Fruit fly (Drosophila melanogaster) whole organism, embryonic: ENCODE measurements around the gene lark.
A peak's percentile ranks its signal among the peaks of the same experiment; 100 is the strongest.

ENCODE experiments used
- CG10147 ChIP-seq: fragments of 200-800 bp; sonication (Bioruptor generic); optimal IDR thresholded peaks from 2 replicates; lab custom pipeline; 2019; ENCODE audit warnings: missing biosample characterization, mild to moderate bottlenecking, missing genetic modification characterization, moderate library complexity
- CG10321 ChIP-seq: fragments of 200-800 bp; sonication (Bioruptor generic); IDR thresholded peaks from 2 replicates; pipeline ENCODE4 v1.3.6; 2022; ENCODE audit warnings: missing biosample characterization, missing genetic modification characterization
- CG10543 ChIP-seq: fragments of 200-800 bp; sonication (Bioruptor generic); optimal IDR thresholded peaks from 3 replicates; lab custom pipeline; 2017; ENCODE audit warnings: missing biosample characterization, mild to moderate bottlenecking, missing genetic modification characterization, moderate library complexity
- CG14441 ChIP-seq: fragments of 200-800 bp; sonication (Bioruptor generic); IDR thresholded peaks from 2 replicates; pipeline ENCODE4 v1.3.6; 2022; ENCODE audit warnings: missing biosample characterization, missing genetic modification characterization
- CG1602 ChIP-seq: fragments of 200-800 bp; sonication (Bioruptor generic); optimal IDR thresholded peaks from 3 replicates; lab custom pipeline; 2016; ENCODE audit warnings: missing biosample characterization, missing genetic modification characterization
- CG1603 ChIP-seq: fragments of 200-800 bp; sonication (Bioruptor generic); optimal IDR thresholded peaks from 2 replicates; lab custom pipeline; 2019; ENCODE audit warnings: missing biosample characterization, mild to moderate bottlenecking, missing genetic modification characterization, moderate library complexity
- CG17359 ChIP-seq: fragments of 200-800 bp; sonication (Bioruptor generic); optimal IDR thresholded peaks from 3 replicates; lab custom pipeline; 2018; ENCODE audit warnings: missing biosample characterization, mild to moderate bottlenecking, missing genetic modification characterization, moderate library complexity
- CG17829 ChIP-seq: fragments of 200-800 bp; optimal IDR thresholded peaks from 2 replicates; lab custom pipeline; 2019; ENCODE audit warnings: missing biosample characterization, mild to moderate bottlenecking, missing genetic modification characterization, moderate library complexity
- CG18476 ChIP-seq: fragments of 200-800 bp; sonication (Bioruptor generic); optimal IDR thresholded peaks from 2 replicates; lab custom pipeline; 2016; ENCODE audit warnings: missing biosample characterization, mild to moderate bottlenecking, missing genetic modification characterization
- CG31365 ChIP-seq: fragments of 200-800 bp; sonication (Bioruptor generic); optimal IDR thresholded peaks from 2 replicates; lab custom pipeline; 2018; ENCODE audit warnings: missing biosample characterization, mild to moderate bottlenecking, missing genetic modification characterization
- CG32772 ChIP-seq: fragments of 200-800 bp; sonication (Bioruptor generic); IDR thresholded peaks from 2 replicates; pipeline ENCODE4 v1.3.6; 2022; ENCODE audit warnings: missing biosample characterization, missing genetic modification characterization
- CG3281 ChIP-seq: fragments of 200-800 bp; sonication (Bioruptor generic); optimal IDR thresholded peaks from 3 replicates; lab custom pipeline; 2017; ENCODE audit warnings: missing biosample characterization, mild to moderate bottlenecking, missing genetic modification characterization
- CG3407 ChIP-seq: fragments of 200-800 bp; sonication (Bioruptor generic); optimal IDR thresholded peaks from 2 replicates; lab custom pipeline; 2018; ENCODE audit warnings: missing biosample characterization, mild to moderate bottlenecking, missing genetic modification characterization
- CG34422 ChIP-seq: fragments of 200-800 bp; sonication (Bioruptor generic); IDR thresholded peaks from 3 replicates; pipeline ENCODE4 v1.3.6; 2022; ENCODE audit warnings: missing biosample characterization, missing genetic modification characterization
- CG42726 ChIP-seq: fragments of 200-800 bp; sonication (Bioruptor generic); IDR thresholded peaks from 2 replicates; pipeline ENCODE4 v1.3.6; 2022; ENCODE audit warnings: missing biosample characterization, missing genetic modification characterization; ENCODE audit not compliant: partially characterized antibody
- CG4617 ChIP-seq: fragments of 200-800 bp; sonication (Bioruptor generic); optimal IDR thresholded peaks from 3 replicates; lab custom pipeline; 2016; ENCODE audit warnings: missing biosample characterization, missing genetic modification characterization, borderline replicate concordance
- CG7556 ChIP-seq: fragments of 200-800 bp; sonication (Bioruptor generic); optimal IDR thresholded peaks from 2 replicates; lab custom pipeline; 2017; ENCODE audit warnings: missing biosample characterization, mild to moderate bottlenecking, missing genetic modification characterization
- CG8290 ChIP-seq, 3 experiments: fragments of 200-800 bp; sonication (Bioruptor generic); optimal IDR thresholded peaks; 2 replicates each; lab custom pipeline; 2016 to 2019; ENCODE audit warnings: missing biosample characterization in 3 of 3, missing genetic modification characterization in 3 of 3, mild to moderate bottlenecking in 2 of 3, moderate library complexity in 1 of 3
- CG8924 ChIP-seq: fragments of 200-800 bp; optimal IDR thresholded peaks from 3 replicates; lab custom pipeline; 2019; ENCODE audit warnings: missing biosample characterization, mild to moderate bottlenecking, missing genetic modification characterization, moderate library complexity
- D19A ChIP-seq: fragments of 200-800 bp; optimal IDR thresholded peaks from 3 replicates; lab custom pipeline; 2019; ENCODE audit warnings: missing biosample characterization, mild to moderate bottlenecking, missing genetic modification characterization, moderate library complexity
- Pdp1 ChIP-seq, 2 experiments: fragments of 200-800 bp; sonication (Bioruptor generic); optimal IDR thresholded peaks; 3 replicates each; lab custom pipeline; 2016; ENCODE audit warnings: missing biosample characterization in 2 of 2, missing genetic modification characterization in 2 of 2, mild to moderate bottlenecking in 1 of 2, moderate library complexity in 1 of 2
- Ravus ChIP-seq: fragments of 200-800 bp; sonication (Bioruptor generic); IDR thresholded peaks from 2 replicates; pipeline ENCODE4 v1.3.6; 2022; ENCODE audit warnings: missing biosample characterization, missing genetic modification characterization
- Trl ChIP-seq, 3 experiments: fragments of >200 bp in 2 of 3; fragments of 200-800 bp in 1 of 3; sonication (Bioruptor generic) in 1 of 3; optimal IDR thresholded peaks; 2 replicates in 1 of 3; 3 replicates in 2 of 3; lab custom pipeline; 2016 to 2017; ENCODE audit warnings: missing biosample characterization in 1 of 3, missing genetic modification characterization in 1 of 3
- Vsx1 ChIP-seq: fragments of 200-800 bp; sonication (Bioruptor generic); optimal IDR thresholded peaks from 2 replicates; lab custom pipeline; 2017; ENCODE audit warnings: missing biosample characterization, mild to moderate bottlenecking, missing genetic modification characterization, missing genetic modification reagents
- chif ChIP-seq, 2 experiments: fragments of 200-800 bp; sonication (Bioruptor generic); optimal IDR thresholded peaks; 3 replicates each; lab custom pipeline; 2016; ENCODE audit warnings: missing biosample characterization in 2 of 2, missing genetic modification characterization in 2 of 2
- cwo ChIP-seq: fragments of 200-800 bp; sonication (Bioruptor generic); optimal IDR thresholded peaks from 3 replicates; lab custom pipeline; 2017; ENCODE audit warnings: missing biosample characterization, missing genetic modification characterization, mild to moderate bottlenecking, moderate library complexity, missing genetic modification reagents
- dimm ChIP-seq: fragments of 200-800 bp; sonication (Bioruptor generic); IDR thresholded peaks from 2 replicates; pipeline ENCODE4 v1.3.6; 2022; ENCODE audit warnings: missing biosample characterization, missing genetic modification characterization
- emc ChIP-seq: fragments of 200-800 bp; sonication (Bioruptor generic); optimal IDR thresholded peaks from 2 replicates; lab custom pipeline; 2016; ENCODE audit warnings: missing biosample characterization, missing genetic modification characterization
- ftz-f1 ChIP-seq: fragments of 200-800 bp; sonication (Bioruptor generic); optimal IDR thresholded peaks from 2 replicates; lab custom pipeline; 2016; ENCODE audit warnings: missing biosample characterization, missing genetic modification characterization
- ind ChIP-seq: fragments of 200-800 bp; sonication (Bioruptor generic); optimal IDR thresholded peaks from 3 replicates; lab custom pipeline; 2016; ENCODE audit warnings: missing biosample characterization, missing genetic modification characterization
- insv ChIP-seq, 2 experiments: fragments of 200-800 bp; sonication (Bioruptor generic); optimal IDR thresholded peaks; 3 replicates each; lab custom pipeline; 2016 to 2018; ENCODE audit warnings: missing biosample characterization in 2 of 2, missing genetic modification characterization in 2 of 2
- lilli ChIP-seq: fragments of 200-800 bp; sonication (Bioruptor generic); optimal IDR thresholded peaks from 3 replicates; lab custom pipeline; 2016; ENCODE audit warnings: missing biosample characterization, missing genetic modification characterization
- lov ChIP-seq, 2 experiments: fragments of 200-800 bp in 1 of 2; fragments of >200 bp in 1 of 2; sonication (Bioruptor generic) in 1 of 2; IDR thresholded peaks in 1 of 2; optimal IDR thresholded peaks in 1 of 2; 2 replicates in 1 of 2; 3 replicates in 1 of 2; pipeline versions ENCODE4 v1.3.6 to Lab custom; 2017 to 2022; ENCODE audit warnings: missing biosample characterization in 1 of 2, missing genetic modification characterization in 1 of 2
- mirr ChIP-seq: fragments of 200-800 bp; sonication (Bioruptor generic); optimal IDR thresholded peaks from 3 replicates; lab custom pipeline; 2018; ENCODE audit warnings: missing biosample characterization, mild to moderate bottlenecking, missing genetic modification characterization
- nom ChIP-seq: fragments of 200-800 bp; sonication (Bioruptor generic); optimal IDR thresholded peaks from 2 replicates; lab custom pipeline; 2017; ENCODE audit warnings: missing biosample characterization, missing genetic modification characterization, mild to moderate bottlenecking, moderate library complexity, missing genetic modification reagents
- onecut ChIP-seq: fragments of 200-800 bp; sonication (Bioruptor generic); IDR thresholded peaks from 2 replicates; pipeline ENCODE4 v1.3.6; 2022; ENCODE audit warnings: missing biosample characterization, missing genetic modification characterization
- ranshi ChIP-seq: fragments of 200-800 bp; sonication (Bioruptor generic); IDR thresholded peaks from 2 replicates; pipeline ENCODE4 v1.3.6; 2022; ENCODE audit warnings: missing biosample characterization, missing genetic modification characterization
- rib ChIP-seq: fragments of 200-800 bp; sonication (Bioruptor generic); IDR thresholded peaks from 2 replicates; pipeline ENCODE4 v1.3.6; 2022; ENCODE audit warnings: missing biosample characterization, missing genetic modification characterization
- run ChIP-seq: fragments of 200-800 bp; sonication (Bioruptor generic); optimal IDR thresholded peaks from 3 replicates; lab custom pipeline; 2018; ENCODE audit warnings: missing biosample characterization, mild to moderate bottlenecking, missing genetic modification characterization
- sens ChIP-seq: fragments of 200-800 bp; sonication (Bioruptor generic); peaks from one replicate; lab custom pipeline; 2016; ENCODE audit warnings: missing biosample characterization, missing genetic modification characterization
- sim ChIP-seq: fragments of 200-800 bp; sonication (Bioruptor generic); IDR thresholded peaks from 2 replicates; pipeline ENCODE4 v1.3.6; 2022; ENCODE audit warnings: missing biosample characterization, missing genetic modification characterization
- slbo ChIP-seq: fragments of 200-800 bp; sonication (Bioruptor generic); IDR thresholded peaks from 2 replicates; pipeline ENCODE4 v1.3.6; 2022; ENCODE audit warnings: missing biosample characterization, missing genetic modification characterization
- stc ChIP-seq: fragments of 200-800 bp; sonication (Bioruptor generic); IDR thresholded peaks from 2 replicates; pipeline ENCODE4 v1.3.6; 2022; ENCODE audit warnings: missing biosample characterization, missing genetic modification characterization
- tgo ChIP-seq: fragments of 200-800 bp; sonication (Bioruptor generic); IDR thresholded peaks from 3 replicates; pipeline ENCODE4 v1.3.6; 2022; ENCODE audit warnings: missing biosample characterization, missing genetic modification characterization
- vnd ChIP-seq: fragments of 200-800 bp; sonication (Bioruptor generic); IDR thresholded peaks from 3 replicates; pipeline ENCODE4 v1.3.6; 2022; ENCODE audit warnings: missing biosample characterization, missing genetic modification characterization; ENCODE audit not compliant: partially characterized antibody
- zen2 ChIP-seq: fragments of 200-800 bp; sonication (Bioruptor generic); IDR thresholded peaks from 3 replicates; pipeline ENCODE4 v1.3.6; 2022; ENCODE audit warnings: missing biosample characterization, missing genetic modification characterization; ENCODE audit not compliant: partially characterized antibody

Gene lark

DNA sequence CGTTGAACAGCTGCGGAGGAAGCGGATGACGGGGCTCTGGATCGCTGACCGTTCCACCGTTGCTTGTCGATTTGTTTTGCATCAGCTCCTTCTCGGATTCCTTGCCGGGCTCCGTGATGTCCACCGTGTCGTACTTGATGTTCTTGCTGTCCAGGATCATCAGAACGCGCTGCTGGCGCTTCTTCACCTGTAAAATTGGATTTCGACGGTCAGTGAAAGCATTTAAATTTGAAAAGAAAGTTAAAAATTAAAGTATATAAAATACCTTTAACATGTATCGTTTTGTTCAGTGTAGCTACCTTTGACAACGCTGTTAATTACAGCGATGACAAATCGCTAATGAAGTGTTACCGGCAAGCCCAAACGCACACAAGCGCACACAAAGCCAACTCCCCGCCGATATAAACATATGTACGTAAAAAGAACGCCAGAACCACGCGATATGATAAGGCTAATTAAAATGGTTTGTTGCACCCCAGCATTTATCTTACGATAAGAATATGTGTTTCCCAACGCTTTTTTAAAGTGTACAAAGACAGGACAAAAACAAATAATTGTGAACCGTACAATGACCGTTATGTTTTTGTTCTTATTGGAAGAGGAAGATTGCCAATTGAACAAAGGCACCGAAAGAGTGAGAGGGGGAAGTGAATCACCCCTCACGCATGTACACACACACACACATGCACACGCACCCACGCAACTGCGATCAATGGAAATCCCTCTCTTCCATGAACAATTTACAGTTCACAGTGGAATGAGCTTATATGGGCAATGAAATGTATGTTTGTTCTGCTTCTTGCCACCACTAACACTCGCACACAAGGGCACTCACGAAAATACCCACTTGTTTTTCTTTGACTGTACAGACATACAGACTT, 29.0 kb downstream of the lark start (continued):
- peak; percentile 24 for TF ChIP-seq cwo (GFP tag; lab: Kevin White, UChicago)
- TF ChIP-seq lilli (GFP tag; lab: Kevin White, UChicago) = peak; percentile 35
- no peak for TF ChIP-seq CG3407
- TF ChIP-seq stc (GFP tag; lab: Robert Waterston, UW) = 0 out of 2 replicates have a peak, but pooled peaks have one; percentile 38
- peak; percentile 12 for TF ChIP-seq CG1603
- peak; percentile 42 for TF ChIP-seq CG8924 (tag; lab: Kevin White, UChicago)
- TF ChIP-seq run (tag; lab: Kevin White, UChicago) = no peak
- no peak for TF ChIP-seq CG32772 (GFP tag; lab: Robert Waterston, UW)
- no peak for TF ChIP-seq lov (optimal IDR thresholded peaks at IDR 0.05; lab: Kevin White, UChicago)
- TF ChIP-seq lov (GFP tag; IDR thresholded peaks at IDR 0.05; lab: Robert Waterston, UW) = 0 out of 3 replicates have a peak, but pooled peaks have one; percentile 29
- peak; percentile 95 for TF ChIP-seq Vsx1 (GFP tag; lab: Kevin White, UChicago)
- TF ChIP-seq CG17359 (tag; lab: Kevin White, UChicago) = peak; percentile 33
- TF ChIP-seq slbo (GFP tag; lab: Robert Waterston, UW) = peak; percentile 45
- peak in 1 of 2 experiments; percentile 49 for TF ChIP-seq Pdp1 (GFP tag; optimal IDR thresholded peaks at IDR 0.05; lab: Kevin White, UChicago)
- no peak; the same call in 2 of the 3 replicates for TF ChIP-seq tgo (GFP tag; lab: Robert Waterston, UW)
- no peak for TF ChIP-seq ranshi (GFP tag; lab: Robert Waterston, UW)
- TF ChIP-seq ftz-f1 = no peak
- TF ChIP-seq CG31365 (tag; lab: Kevin White, UChicago) = no peak
- no peak for TF ChIP-seq CG10147 (GFP tag; lab: Kevin White, UChicago)
- TF ChIP-seq emc = no peak
- no peak for TF ChIP-seq chif (GFP tag; optimal IDR thresholded peaks at IDR 0.05; lab: Kevin White, UChicago)
- TF ChIP-seq D19A (tag; lab: Kevin White, UChicago) = peak; percentile 7
- TF ChIP-seq CG10321 = no peak
- TF ChIP-seq onecut (GFP tag; lab: Robert Waterston, UW) = 0 out of 2 replicates have a peak, but pooled peaks have one; percentile 25
- no peak for TF ChIP-seq CG42726 (GFP tag; lab: Robert Waterston, UW)
- 0 out of 3 replicates have a peak, but pooled peaks have one; percentile 28 for TF ChIP-seq vnd (GFP tag; lab: Robert Waterston, UW)
- TF ChIP-seq CG4617 (GFP tag; lab: Kevin White, UChicago) = no peak
- TF ChIP-seq Trl (optimal IDR thresholded peaks at IDR 0.05; lab: Kevin White, UChicago) = peak in 1 of 2 experiments; percentile 19
- no peak for TF ChIP-seq Trl (GFP tag; optimal IDR thresholded peaks at IDR 0.05; lab: Kevin White, UChicago)
- TF ChIP-seq CG10543 (GFP tag; lab: Kevin White, UChicago) = peak; percentile 27
- TF ChIP-seq CG34422 (GFP tag; lab: Robert Waterston, UW) = peak; percentile 47; the same call in 1 of the 3 replicates
- TF ChIP-seq nom (GFP tag; lab: Kevin White, UChicago) = peak; percentile 18
- peak; percentile 20 for TF ChIP-seq CG17829
- no peak for TF ChIP-seq dimm
- peak; percentile 94 for TF ChIP-seq mirr (GFP tag; lab: Kevin White, UChicago)
- TF ChIP-seq CG8290 (GFP tag; optimal IDR thresholded peaks at IDR 0.05; lab: Kevin White, UChicago) = no peak
- TF ChIP-seq CG8290 (tag; optimal IDR thresholded peaks at IDR 0.05; lab: Kevin White, UChicago) = peak in 1 of 2 experiments; percentile 41
- no peak for TF ChIP-seq CG14441
- TF ChIP-seq sim (GFP tag; lab: Robert Waterston, UW) = no peak
- peak; percentile 22 for TF ChIP-seq CG7556 (GFP tag; lab: Kevin White, UChicago)
- TF ChIP-seq sens = peak; percentile 67
- TF ChIP-seq CG18476 (GFP tag; lab: Kevin White, UChicago) = no peak
- no peak for TF ChIP-seq ind (GFP tag; lab: Kevin White, UChicago)
- TF ChIP-seq zen2 (GFP tag; lab: Robert Waterston, UW) = no peak
- TF ChIP-seq CG3281 (GFP tag; lab: Kevin White, UChicago) = peak; percentile 68
- TF ChIP-seq Ravus = no peak
- TF ChIP-seq insv (GFP tag; optimal IDR thresholded peaks at IDR 0.05; lab: Kevin White, UChicago) = peak; percentile 11 to 92
- no peak for TF ChIP-seq CG1602 (GFP tag; lab: Kevin White, UChicago)
- TF ChIP-seq rib = peak; percentile 67
